Fruit fly (Drosophila melanogaster) whole organism: ENCODE results near the gene CG33332.

Source experiments
- Dll ChIP-seq: fragments of >200 bp; optimal IDR thresholded peaks from 2 replicates; lab custom pipeline; 2017
- EcR ChIP-seq, 2 experiments: fragments of >200 bp; optimal IDR thresholded peaks; 2 replicates each; lab custom pipeline; 2017; ENCODE audit warnings: missing biosample characterization in 2 of 2, missing genetic modification characterization in 2 of 2, missing genetic modification reagents in 2 of 2
- pan ChIP-seq: fragments of >200 bp; optimal IDR thresholded peaks from 2 replicates; lab custom pipeline; 2017
- usp ChIP-seq: fragments of >200 bp; optimal IDR thresholded peaks from 2 replicates; lab custom pipeline; 2017; ENCODE audit warnings: missing biosample characterization, missing genetic modification characterization, mixed read lengths

DNA sequence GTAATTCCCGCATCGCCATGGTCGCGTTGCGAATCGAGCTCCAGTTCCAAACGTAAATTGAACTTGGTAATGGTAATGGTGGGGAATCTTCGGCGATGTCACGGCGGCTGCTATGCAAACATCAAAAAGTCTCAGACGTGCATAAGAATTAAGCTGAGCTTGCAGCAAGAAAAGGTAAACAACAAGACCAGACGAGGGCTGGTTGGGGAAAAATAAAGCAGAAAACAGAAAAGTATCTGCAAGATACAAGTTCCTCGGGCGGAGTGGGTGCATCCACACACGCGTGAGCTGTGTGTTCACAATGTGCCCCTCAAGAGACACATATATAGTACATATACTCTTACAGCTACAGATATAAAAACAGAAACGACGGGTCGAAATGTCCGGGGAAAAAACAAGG, 33.6 kb upstream of the CG33332 start:
- no peak for TF ChIP-seq pan (lab: Kevin White, UChicago)
- no peak for TF ChIP-seq EcR (GFP tag; optimal IDR thresholded peaks at IDR 0.05; lab: Kevin White, UChicago)
- no peak for TF ChIP-seq usp
- no peak for TF ChIP-seq Dll
